Fruit fly (Drosophila melanogaster) whole organism, embryonic: ENCODE results near the gene niki.

Source experiments
- Antp ChIP-seq: fragments of 200-800 bp; sonication (Bioruptor generic); optimal IDR thresholded peaks from 3 replicates; lab custom pipeline; 2016; ENCODE audit warnings: missing biosample characterization, missing genetic modification characterization
- Asciz ChIP-seq: fragments of 200-800 bp; sonication (Bioruptor generic); optimal IDR thresholded peaks from 2 replicates; lab custom pipeline; 2017; ENCODE audit warnings: missing biosample characterization, mild to moderate bottlenecking, missing genetic modification characterization, missing genetic modification reagents
- Bgb ChIP-seq: fragments of 200-800 bp; sonication (Bioruptor generic); IDR thresholded peaks from 2 replicates; pipeline ENCODE4 v1.3.6; 2022; ENCODE audit warnings: missing biosample characterization, missing genetic modification characterization; ENCODE audit not compliant: partially characterized antibody
- Blimp-1 ChIP-seq: fragments of 200-800 bp; sonication (Bioruptor generic); optimal IDR thresholded peaks from 3 replicates; lab custom pipeline; 2018; ENCODE audit warnings: missing biosample characterization, missing genetic modification characterization, mild to moderate bottlenecking, moderate library complexity, missing genetic modification reagents
- CG12104 ChIP-seq: fragments of 200-800 bp; sonication (Bioruptor generic); optimal IDR thresholded peaks from 3 replicates; lab custom pipeline; 2016; ENCODE audit warnings: missing biosample characterization, missing genetic modification characterization
- CG12299 ChIP-seq: fragments of 200-800 bp; sonication (Bioruptor generic); optimal IDR thresholded peaks from 2 replicates; lab custom pipeline; 2018; ENCODE audit warnings: missing biosample characterization, mild to moderate bottlenecking, missing genetic modification characterization
- CG12942 ChIP-seq: fragments of 200-800 bp; sonication (Bioruptor generic); optimal IDR thresholded peaks from 3 replicates; lab custom pipeline; 2016; ENCODE audit warnings: missing biosample characterization, missing genetic modification characterization
- CG13296 ChIP-seq: fragments of 200-800 bp; sonication (Bioruptor generic); optimal IDR thresholded peaks from 3 replicates; lab custom pipeline; 2018; ENCODE audit warnings: missing biosample characterization, mild to moderate bottlenecking, missing genetic modification characterization
- CG13624 ChIP-seq: fragments of 200-800 bp; sonication (Bioruptor generic); optimal IDR thresholded peaks from 2 replicates; lab custom pipeline; 2016; ENCODE audit warnings: missing biosample characterization, missing genetic modification characterization
- CG14860 ChIP-seq: fragments of 200-800 bp; sonication (Bioruptor generic); IDR thresholded peaks from 3 replicates; pipeline ENCODE4 v1.3.6; 2022; ENCODE audit warnings: missing biosample characterization, missing genetic modification characterization; ENCODE audit not compliant: partially characterized antibody
- CG17359 ChIP-seq: fragments of 200-800 bp; sonication (Bioruptor generic); optimal IDR thresholded peaks from 3 replicates; lab custom pipeline; 2018; ENCODE audit warnings: missing biosample characterization, mild to moderate bottlenecking, missing genetic modification characterization, moderate library complexity
- CG17912 ChIP-seq: fragments of 200-800 bp; sonication (Bioruptor generic); optimal IDR thresholded peaks from 2 replicates; lab custom pipeline; 2018; ENCODE audit warnings: missing biosample characterization, mild to moderate bottlenecking, missing genetic modification characterization
- CG2202 ChIP-seq: fragments of 200-800 bp; sonication (Bioruptor generic); optimal IDR thresholded peaks from 2 replicates; lab custom pipeline; 2018; ENCODE audit warnings: missing biosample characterization, mild to moderate bottlenecking, missing genetic modification characterization
- CG32532 ChIP-seq: fragments of 200-800 bp; sonication (Bioruptor generic); IDR thresholded peaks from 2 replicates; pipeline ENCODE4 v1.3.6; 2022; ENCODE audit warnings: missing biosample characterization, missing genetic modification characterization
- CG34224 ChIP-seq: fragments of 200-800 bp; sonication (Bioruptor generic); IDR thresholded peaks from 3 replicates; pipeline ENCODE4 v1.3.6; 2022; ENCODE audit warnings: missing biosample characterization, missing genetic modification characterization; ENCODE audit not compliant: partially characterized antibody
- CG4360 ChIP-seq: fragments of 200-800 bp; sonication (Bioruptor generic); IDR thresholded peaks from 2 replicates; pipeline ENCODE4 v1.3.6; 2022; ENCODE audit warnings: missing biosample characterization, missing genetic modification characterization
- CG4404 ChIP-seq: fragments of 200-800 bp; sonication (Bioruptor generic); IDR thresholded peaks from 2 replicates; pipeline ENCODE4 v1.3.6; 2022; ENCODE audit warnings: missing biosample characterization, missing genetic modification characterization
- CG7372 ChIP-seq: fragments of 200-800 bp; sonication (Bioruptor generic); IDR thresholded peaks from 2 replicates; pipeline ENCODE4 v1.3.6; 2022; ENCODE audit warnings: missing biosample characterization, missing genetic modification characterization
- CG8359 ChIP-seq: fragments of 200-800 bp; sonication (Bioruptor generic); optimal IDR thresholded peaks from 2 replicates; lab custom pipeline; 2017; ENCODE audit warnings: missing biosample characterization, mild to moderate bottlenecking, missing genetic modification characterization, borderline replicate concordance
- CG8944 ChIP-seq: fragments of 200-800 bp; sonication (Bioruptor generic); optimal IDR thresholded peaks from 3 replicates; lab custom pipeline; 2016; ENCODE audit warnings: missing biosample characterization, missing genetic modification characterization
- Chrac-16 ChIP-seq: fragments of 200-800 bp; sonication (Bioruptor generic); optimal IDR thresholded peaks from 3 replicates; lab custom pipeline; 2016; ENCODE audit warnings: missing biosample characterization, missing genetic modification characterization
- CkIIα-i1 ChIP-seq: fragments of 200-800 bp; sonication (Bioruptor generic); IDR thresholded peaks from 2 replicates; pipeline ENCODE4 v1.3.6; 2022; ENCODE audit warnings: missing biosample characterization, missing genetic modification characterization
- Hr3 ChIP-seq: fragments of 200-800 bp; sonication (Bioruptor generic); optimal IDR thresholded peaks from 3 replicates; lab custom pipeline; 2016; ENCODE audit warnings: missing biosample characterization, missing genetic modification characterization
- Mrtf ChIP-seq: fragments of 200-800 bp; sonication (Bioruptor generic); IDR thresholded peaks from 3 replicates; pipeline ENCODE4 v1.3.6; 2022; ENCODE audit warnings: missing biosample characterization, missing genetic modification characterization
- Neu2 ChIP-seq: fragments of 200-800 bp; sonication (Bioruptor generic); optimal IDR thresholded peaks from 3 replicates; lab custom pipeline; 2016; ENCODE audit warnings: missing biosample characterization, missing genetic modification characterization, borderline replicate concordance
- Sox100B ChIP-seq: fragments of 200-800 bp; sonication (Bioruptor generic); optimal IDR thresholded peaks from 3 replicates; lab custom pipeline; 2018; ENCODE audit warnings: missing biosample characterization, mild to moderate bottlenecking, missing genetic modification characterization
- Sox102F ChIP-seq: fragments of 200-800 bp; sonication (Bioruptor generic); optimal IDR thresholded peaks from 2 replicates; lab custom pipeline; 2018; ENCODE audit warnings: missing biosample characterization, mild to moderate bottlenecking, missing genetic modification characterization, moderate library complexity
- ac ChIP-seq: fragments of 200-800 bp; sonication (Bioruptor generic); optimal IDR thresholded peaks from 3 replicates; lab custom pipeline; 2017; ENCODE audit warnings: missing biosample characterization, mild to moderate bottlenecking, missing genetic modification characterization
- crc ChIP-seq: fragments of 200-800 bp; sonication (Bioruptor generic); optimal IDR thresholded peaks from 2 replicates; lab custom pipeline; 2016; ENCODE audit warnings: missing biosample characterization, missing genetic modification characterization
- dimm ChIP-seq: fragments of 200-800 bp; sonication (Bioruptor generic); IDR thresholded peaks from 2 replicates; pipeline ENCODE4 v1.3.6; 2022; ENCODE audit warnings: missing biosample characterization, missing genetic modification characterization
- dmrt99B ChIP-seq: fragments of 200-800 bp; sonication (Bioruptor generic); optimal IDR thresholded peaks from 2 replicates; lab custom pipeline; 2018; ENCODE audit warnings: missing biosample characterization, mild to moderate bottlenecking, missing genetic modification characterization, moderate library complexity
- en ChIP-seq: fragments of 200-800 bp; sonication (Bioruptor generic); optimal IDR thresholded peaks from 2 replicates; lab custom pipeline; 2016; ENCODE audit warnings: missing biosample characterization, missing genetic modification characterization
- esg ChIP-seq: fragments of 200-800 bp; sonication (Bioruptor generic); conservative IDR thresholded peaks from 2 replicates; pipeline ENCODE4 v1.3.6; 2022; ENCODE audit warnings: missing biosample characterization, missing genetic modification characterization
- ewg ChIP-seq: fragments of 200-800 bp; sonication (Bioruptor generic); optimal IDR thresholded peaks from 3 replicates; lab custom pipeline; 2017; ENCODE audit warnings: mild to moderate bottlenecking, missing biosample characterization, missing genetic modification reagents, missing genetic modification characterization
- exex ChIP-seq: fragments of 200-800 bp; sonication (Bioruptor generic); optimal IDR thresholded peaks from 4 replicates; lab custom pipeline; 2018; ENCODE audit warnings: missing biosample characterization, mild to moderate bottlenecking, missing genetic modification characterization, moderate library complexity
- fu2 ChIP-seq: fragments of 200-800 bp; sonication (Bioruptor generic); optimal IDR thresholded peaks from 2 replicates; lab custom pipeline; 2016; ENCODE audit warnings: missing biosample characterization, missing genetic modification characterization
- gt ChIP-seq: fragments of 200-800 bp; sonication (Bioruptor generic); IDR thresholded peaks from 2 replicates; pipeline ENCODE4 v1.3.6; 2022; ENCODE audit warnings: missing biosample characterization, missing genetic modification characterization
- oc ChIP-seq: fragments of 200-800 bp; sonication (Bioruptor generic); optimal IDR thresholded peaks from 2 replicates; lab custom pipeline; 2018; ENCODE audit warnings: missing biosample characterization, mild to moderate bottlenecking, missing genetic modification characterization, moderate library complexity
- odd ChIP-seq: fragments of 200-800 bp; sonication (Bioruptor generic); optimal IDR thresholded peaks from 2 replicates; lab custom pipeline; 2017; ENCODE audit warnings: missing biosample characterization, mild to moderate bottlenecking, missing genetic modification characterization
- onecut ChIP-seq: fragments of 200-800 bp; sonication (Bioruptor generic); IDR thresholded peaks from 2 replicates; pipeline ENCODE4 v1.3.6; 2022; ENCODE audit warnings: missing biosample characterization, missing genetic modification characterization
- pan ChIP-seq, 4 experiments: fragments of >200 bp in 3 of 4; fragments of 200-800 bp in 1 of 4; sonication (Bioruptor generic) in 1 of 4; optimal IDR thresholded peaks in 3 of 4; IDR thresholded peaks in 1 of 4; 2 replicates each; pipeline versions ENCODE4 v1.3.6 to Lab custom; 2017 to 2022; ENCODE audit warnings: missing biosample characterization in 2 of 4, missing genetic modification characterization in 2 of 4, mixed read lengths in 1 of 4
- sens ChIP-seq: fragments of 200-800 bp; sonication (Bioruptor generic); peaks from one replicate; lab custom pipeline; 2016; ENCODE audit warnings: missing biosample characterization, missing genetic modification characterization
- sqz ChIP-seq: fragments of 200-800 bp; sonication (Bioruptor generic); optimal IDR thresholded peaks from 3 replicates; lab custom pipeline; 2018; ENCODE audit warnings: missing biosample characterization, mild to moderate bottlenecking, missing genetic modification characterization
- toy ChIP-seq: fragments of 200-800 bp; sonication (Bioruptor generic); IDR thresholded peaks from 2 replicates; pipeline ENCODE4 v1.3.6; 2022; ENCODE audit warnings: missing biosample characterization, missing genetic modification characterization
- trem ChIP-seq: fragments of 200-800 bp; optimal IDR thresholded peaks from 3 replicates; lab custom pipeline; 2019; ENCODE audit warnings: missing biosample characterization, mild to moderate bottlenecking, missing genetic modification characterization, moderate library complexity
- ttk ChIP-seq: fragments of 200-800 bp; sonication (Bioruptor generic); IDR thresholded peaks from 2 replicates; pipeline ENCODE4 v2.1.2; 2022; ENCODE audit warnings: missing biosample characterization, missing genetic modification characterization
- tup ChIP-seq: fragments of 200-800 bp; sonication (Bioruptor generic); optimal IDR thresholded peaks from 2 replicates; lab custom pipeline; 2016; ENCODE audit warnings: missing biosample characterization, mild to moderate bottlenecking, missing genetic modification characterization, moderate library complexity
- usp ChIP-seq: fragments of >200 bp; optimal IDR thresholded peaks from 2 replicates; lab custom pipeline; 2017; ENCODE audit warnings: missing biosample characterization, missing genetic modification characterization
- vfl ChIP-seq: fragments of 200-800 bp; sonication (Bioruptor generic); optimal IDR thresholded peaks from 2 replicates; lab custom pipeline; 2016; ENCODE audit warnings: missing biosample characterization, missing genetic modification characterization

niki gene

DNA sequence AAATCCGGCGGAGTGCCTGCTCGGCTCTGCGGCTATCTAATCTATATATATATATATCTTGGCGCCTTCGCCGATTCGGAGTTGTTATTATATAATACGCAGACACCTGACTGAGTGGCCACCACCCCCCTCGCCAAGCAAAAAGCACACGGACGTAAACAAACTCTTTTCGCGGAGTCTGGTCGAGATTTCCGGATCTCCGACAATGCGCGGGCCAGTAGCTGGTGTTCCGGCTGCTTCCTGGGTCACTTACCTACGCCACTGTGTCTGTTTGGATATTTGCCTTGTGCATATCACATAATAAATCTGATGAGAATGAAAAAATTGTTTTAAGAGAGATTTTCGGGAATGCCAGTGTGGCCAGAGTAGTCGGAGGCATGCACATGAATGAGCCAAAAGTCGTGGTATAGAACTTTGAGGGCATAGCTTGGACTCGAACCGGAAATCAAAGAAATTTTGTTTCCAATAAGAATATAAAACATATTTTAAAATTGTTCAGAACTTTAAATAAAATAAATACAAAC is 38.3 kb downstream of the niki start, which contains the start of gene CG5805 (continued):
- peak; percentile 83 for TF ChIP-seq ewg (GFP tag; lab: Kevin White, UChicago)
- TF ChIP-seq crc: peak; percentile 67
- peak; percentile 76 for TF ChIP-seq CG2202 (tag; lab: Kevin White, UChicago)
- TF ChIP-seq CG13296 (GFP tag; lab: Kevin White, UChicago): peak; percentile 89
- TF ChIP-seq CG13624 (GFP tag; lab: Kevin White, UChicago): peak; percentile 79
- peak; percentile 66 for TF ChIP-seq CG12942
- TF ChIP-seq ac: peak; percentile 52
- TF ChIP-seq onecut: peak; percentile 82
- peak; percentile 51 for TF ChIP-seq en (GFP tag; lab: Kevin White, UChicago)
- peak; percentile 66 for TF ChIP-seq fu2
- peak; percentile 40 for TF ChIP-seq Chrac-16 (GFP tag; lab: Kevin White, UChicago)
- TF ChIP-seq Sox100B (GFP tag; lab: Kevin White, UChicago): no peak
- TF ChIP-seq CG8359 (GFP tag; lab: Kevin White, UChicago): peak; percentile 79
- TF ChIP-seq CG4404: no peak
- TF ChIP-seq usp (GFP tag; lab: Kevin White, UChicago): no peak
- no peak for TF ChIP-seq Neu2 (GFP tag; lab: Kevin White, UChicago)

dm6 chr3R:24778218-24778739 is 47.2 kb downstream of the niki start:
- 0 out of 2 replicates have a peak, but pooled peaks have one; percentile 7 for TF ChIP-seq dimm (GFP tag; lab: Robert Waterston, UW)
- no peak for TF ChIP-seq exex
- TF ChIP-seq Blimp-1 (GFP tag; lab: Kevin White, UChicago): peak; percentile 96
- no peak for TF ChIP-seq tup (GFP tag; lab: Kevin White, UChicago)
- no peak for TF ChIP-seq CG12104 (GFP tag; lab: Kevin White, UChicago)
- TF ChIP-seq CkIIα-i1: no peak
- peak; percentile 43 for TF ChIP-seq sqz (GFP tag; lab: Kevin White, UChicago)
- peak; percentile 23 for TF ChIP-seq oc (tag; lab: Kevin White, UChicago)
- no peak for TF ChIP-seq vfl
- no peak for TF ChIP-seq CG17359 (tag; lab: Kevin White, UChicago)
- TF ChIP-seq CG17912 (GFP tag; lab: Kevin White, UChicago): no peak
- TF ChIP-seq CG7372 (GFP tag; lab: Robert Waterston, UW): peak; percentile 77
- no peak for TF ChIP-seq CG8944 (GFP tag; lab: Kevin White, UChicago)
- TF ChIP-seq CG12299 (tag; lab: Kevin White, UChicago): no peak
- TF ChIP-seq CG32532 (GFP tag; lab: Robert Waterston, UW): no peak
- no peak for TF ChIP-seq pan (optimal IDR thresholded peaks at IDR 0.05; lab: Kevin White, UChicago)
- no peak for TF ChIP-seq pan (GFP tag; optimal IDR thresholded peaks at IDR 0.05 in 1 of 2, IDR thresholded peaks at IDR 0.05 in 1 of 2)
- no peak for TF ChIP-seq odd

DNA sequence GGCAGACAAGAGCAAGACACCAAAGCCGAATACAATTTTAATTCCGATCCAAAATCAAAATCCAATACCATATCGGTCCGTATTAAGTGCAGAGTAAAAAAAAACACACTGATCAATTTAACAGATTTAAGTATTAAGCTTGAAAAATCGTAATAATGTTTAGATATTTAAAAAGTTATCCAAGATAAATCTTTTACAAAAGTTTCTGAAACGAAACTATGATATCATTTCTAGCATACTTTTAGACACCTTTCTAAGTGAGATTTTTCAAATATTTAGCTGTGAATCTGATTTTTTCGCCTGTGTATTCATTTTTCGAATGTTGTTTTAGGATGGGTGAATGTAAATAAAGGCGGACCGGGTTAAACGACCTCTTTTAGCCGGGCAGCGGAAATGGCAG is 48.3 kb downstream of the niki start:
- TF ChIP-seq Mrtf (no peak), CG4360 (no peak), Hr3 (GFP tag; lab: Kevin White, UChicago) (no peak), Sox102F (GFP tag; lab: Kevin White, UChicago) (peak; percentile 50), dmrt99B (peak; percentile 12), CG14860 (GFP tag; lab: Robert Waterston, UW) (no peak), ttk (GFP tag; lab: Robert Waterston, UW) (no peak), oc (tag; lab: Kevin White, UChicago) (peak; percentile 51), CG34224 (GFP tag; lab: Robert Waterston, UW) (no peak), Bgb (GFP tag; lab: Robert Waterston, UW) (no peak), Antp (GFP tag; lab: Kevin White, UChicago) (no peak), toy (no peak), esg (GFP tag; lab: Robert Waterston, UW) (no peak), Asciz (peak; percentile 9), gt (no peak), trem (tag; lab: Kevin White, UChicago) (no peak), sens (GFP tag; lab: Kevin White, UChicago) (peak; percentile 33)
